Fruit fly (Drosophila melanogaster): ENCODE measurements around the gene CG5280.

CG5280 gene

dm6 chr3L:8974478-8975477, 15.2 kb downstream of the CG5280 start, which contains the start of the genes pix and Srp68 (continued):
- no peak for TF ChIP-seq CG12299 (tag; optimal IDR thresholded peaks at IDR 0.05)
- peak; percentile 41 for TF ChIP-seq CG7839 (tag; optimal IDR thresholded peaks at IDR 0.05)
- TF ChIP-seq caup (GFP tag; optimal IDR thresholded peaks at IDR 0.05; ENCODE audit: severe bottlenecking): peak; percentile 65
- TF ChIP-seq CG2120 (GFP tag; optimal IDR thresholded peaks at IDR 0.05): peak; percentile 76
- peak; percentile 31 for TF ChIP-seq CG12942 (GFP tag; optimal IDR thresholded peaks at IDR 0.05)
- TF ChIP-seq CG2678 (tag; optimal IDR thresholded peaks at IDR 0.05): no peak
- TF ChIP-seq Xbp1 (GFP tag; optimal IDR thresholded peaks at IDR 0.05): peak; percentile 72
- TF ChIP-seq CG9817 (tag; optimal IDR thresholded peaks at IDR 0.05): peak; percentile 66
- no peak for TF ChIP-seq CG8765 (GFP tag; IDR thresholded peaks at IDR 0.05)
- TF ChIP-seq CG6683 (GFP tag; optimal IDR thresholded peaks at IDR 0.05): peak; percentile 18
- TF ChIP-seq CG11093 (GFP tag; IDR thresholded peaks at IDR 0.05): no peak
- TF ChIP-seq D19A (tag; optimal IDR thresholded peaks at IDR 0.05): no peak
- peak; percentile 34 for TF ChIP-seq Ssrp (tag; optimal IDR thresholded peaks at IDR 0.05)
- no peak for TF ChIP-seq sr (GFP tag; IDR thresholded peaks at IDR 0.05)
- no peak for TF ChIP-seq ash1 (GFP tag; optimal IDR thresholded peaks at IDR 0.05)
- TF ChIP-seq CG10654 (GFP tag; optimal IDR thresholded peaks at IDR 0.05): peak; percentile 27
- peak in 1 of 2 experiments; percentile 36 for TF ChIP-seq bsh (GFP tag; optimal IDR thresholded peaks at IDR 0.05)
- TF ChIP-seq TFAM (GFP tag; optimal IDR thresholded peaks at IDR 0.05): no peak
- peak; percentile 43 for TF ChIP-seq CG7786 (GFP tag; optimal IDR thresholded peaks at IDR 0.05)
- TF ChIP-seq Atf6 (GFP tag; IDR thresholded peaks at IDR 0.05): no peak
- TF ChIP-seq Elba2 (GFP tag; optimal IDR thresholded peaks at IDR 0.05): no peak
- peak; percentile 50 for TF ChIP-seq Bdp1 (GFP tag; optimal IDR thresholded peaks at IDR 0.05)
- peak; percentile 86 for TF ChIP-seq inv (GFP tag; IDR thresholded peaks at IDR 0.05; ENCODE audit: partially characterized antibody)
- TF ChIP-seq toy (GFP tag; IDR thresholded peaks at IDR 0.05): no peak
- TF ChIP-seq peb (GFP tag; IDR thresholded peaks at IDR 0.05): no peak
- no peak for TF ChIP-seq hkb (optimal IDR thresholded peaks at IDR 0.05)
- no peak for TF ChIP-seq hkb (GFP tag; IDR thresholded peaks at IDR 0.05)
- no peak for TF ChIP-seq eyg (GFP tag; optimal IDR thresholded peaks at IDR 0.05)
- TF ChIP-seq pfk (GFP tag; optimal IDR thresholded peaks at IDR 0.05): no peak
- peak; percentile 44 for TF ChIP-seq HHEX (GFP tag; optimal IDR thresholded peaks at IDR 0.05)
- TF ChIP-seq pzg (GFP tag; optimal IDR thresholded peaks at IDR 0.05): peak; percentile 45
- TF ChIP-seq Chrac-16 (GFP tag; optimal IDR thresholded peaks at IDR 0.05): peak; percentile 75
- TF ChIP-seq salm (tag; optimal IDR thresholded peaks at IDR 0.05): no peak
- no peak for TF ChIP-seq CG16779 (GFP tag; IDR thresholded peaks at IDR 0.05)
- peak; percentile 99 for TF ChIP-seq CG10267 (tag; optimal IDR thresholded peaks at IDR 0.05)
- no peak for TF ChIP-seq usp (GFP tag; optimal IDR thresholded peaks at IDR 0.05)
- peak; percentile 57 for TF ChIP-seq slou (GFP tag; optimal IDR thresholded peaks at IDR 0.05)
- no peak for TF ChIP-seq Gsc (GFP tag; IDR thresholded peaks at IDR 0.05)
- TF ChIP-seq Fer3 (tag; optimal IDR thresholded peaks at IDR 0.05): peak; percentile 47
- TF ChIP-seq CG8924 (tag; optimal IDR thresholded peaks at IDR 0.05): peak; percentile 75
- no peak for TF ChIP-seq CG31388 (GFP tag; optimal IDR thresholded peaks at IDR 0.05)
- TF ChIP-seq ci (GFP tag; IDR thresholded peaks at IDR 0.05): no peak
- TF ChIP-seq zen (tag; optimal IDR thresholded peaks at IDR 0.05): peak; percentile 47
- peak; percentile 48 for TF ChIP-seq CG17385 (GFP tag; optimal IDR thresholded peaks at IDR 0.05)
- TF ChIP-seq CG33213 (GFP tag; optimal IDR thresholded peaks at IDR 0.05): peak; percentile 9
- no peak for TF ChIP-seq NC2α (GFP tag; optimal IDR thresholded peaks at IDR 0.05)
- TF ChIP-seq CG15601 (tag; optimal IDR thresholded peaks at IDR 0.05): peak; percentile 62
- no peak for TF ChIP-seq lov (optimal IDR thresholded peaks at IDR 0.05)
- TF ChIP-seq lov (GFP tag; IDR thresholded peaks at IDR 0.05): no peak
